Fruit fly (Drosophila melanogaster) whole organism, prepupa: Measurements from ENCODE around the gene CG15047.

Source experiments
- CG16779 ChIP-seq: fragments of 200-800 bp; sonication (Bioruptor generic); optimal IDR thresholded peaks from 3 replicates; lab custom pipeline; 2017; ENCODE audit warnings: missing biosample characterization, mild to moderate bottlenecking, missing genetic modification characterization
- CG8632 ChIP-seq: fragments of 200-800 bp; sonication (Bioruptor generic); optimal IDR thresholded peaks from 3 replicates; lab custom pipeline; 2016; ENCODE audit warnings: missing biosample characterization, missing genetic modification characterization
- Hr39 ChIP-seq: fragments of 200-800 bp; sonication (Bioruptor generic); optimal IDR thresholded peaks from 2 replicates; lab custom pipeline; 2016; ENCODE audit warnings: missing biosample characterization, missing genetic modification characterization
- OdsH ChIP-seq: fragments of 200-800 bp; sonication (Bioruptor generic); optimal IDR thresholded peaks from 3 replicates; lab custom pipeline; 2016; ENCODE audit warnings: missing biosample characterization, missing genetic modification characterization
- Smox ChIP-seq: fragments of 200-800 bp; sonication (Bioruptor generic); optimal IDR thresholded peaks from 3 replicates; lab custom pipeline; 2016; ENCODE audit warnings: missing biosample characterization, missing genetic modification characterization
- Sox102F ChIP-seq: fragments of 200-800 bp; sonication (Bioruptor generic); optimal IDR thresholded peaks from 2 replicates; lab custom pipeline; 2016; ENCODE audit warnings: missing biosample characterization, mild to moderate bottlenecking, missing genetic modification characterization
- Sox14 ChIP-seq: fragments of 200-800 bp; sonication (Bioruptor generic); optimal IDR thresholded peaks from 3 replicates; lab custom pipeline; 2016; ENCODE audit warnings: missing biosample characterization, missing genetic modification characterization
- Sox15 ChIP-seq: fragments of 200-800 bp; sonication (Bioruptor generic); optimal IDR thresholded peaks from 3 replicates; lab custom pipeline; 2016; ENCODE audit warnings: missing biosample characterization, missing genetic modification characterization
- acj6 ChIP-seq: fragments of 200-800 bp; sonication (Bioruptor generic); optimal IDR thresholded peaks from 3 replicates; lab custom pipeline; 2016; ENCODE audit warnings: missing biosample characterization, missing genetic modification characterization
- cyc ChIP-seq: fragments of 200-800 bp; sonication (Bioruptor generic); optimal IDR thresholded peaks from 3 replicates; lab custom pipeline; 2016; ENCODE audit warnings: missing biosample characterization, missing genetic modification characterization
- eg ChIP-seq: fragments of 200-800 bp; sonication (Bioruptor generic); IDR thresholded peaks from 3 replicates; pipeline ENCODE4 v1.3.6; 2022; ENCODE audit warnings: missing biosample characterization, missing genetic modification characterization
- lz ChIP-seq: fragments of 200-800 bp; sonication (Bioruptor generic); optimal IDR thresholded peaks from 3 replicates; lab custom pipeline; 2016; ENCODE audit warnings: missing biosample characterization, missing genetic modification characterization
- ss ChIP-seq, 2 experiments: fragments of 200-800 bp; sonication (Bioruptor generic); optimal IDR thresholded peaks; 2 replicates in 1 of 2; 3 replicates in 1 of 2; lab custom pipeline; 2017 to 2018; ENCODE audit warnings: mild to moderate bottlenecking in 2 of 2, missing biosample characterization in 2 of 2, missing genetic modification characterization in 2 of 2, moderate library complexity in 1 of 2
- vri ChIP-seq: fragments of 200-800 bp; sonication (Bioruptor generic); optimal IDR thresholded peaks from 3 replicates; lab custom pipeline; 2016; ENCODE audit warnings: missing biosample characterization, mild to moderate bottlenecking, missing genetic modification characterization

DNA sequence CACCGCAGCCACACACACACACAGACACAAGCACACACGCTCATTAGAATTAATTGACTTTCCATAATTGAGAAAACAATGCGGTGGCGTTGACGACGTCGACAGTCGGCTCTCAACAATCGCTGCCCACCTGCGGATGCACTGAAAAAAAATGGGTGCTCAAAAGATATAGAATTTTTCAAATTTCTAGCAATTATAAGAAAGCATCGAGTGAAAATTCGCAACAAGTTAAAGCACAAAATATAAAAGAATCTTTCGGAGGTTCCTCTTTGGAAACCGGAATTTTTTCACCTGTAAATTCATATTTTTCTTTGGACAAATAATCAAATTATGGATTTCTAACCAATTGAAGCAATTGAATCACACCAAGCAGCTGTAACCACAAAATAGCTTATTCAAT is 13.4 kb downstream of the CG15047 start:
- TF ChIP-seq Sox102F (no peak), CG16779 (tag; lab: Kevin White, UChicago) (no peak), Hr39 (GFP tag; lab: Kevin White, UChicago) (peak; percentile 37), vri (GFP tag; lab: Kevin White, UChicago) (no peak), acj6 (peak; percentile 23), CG8632 (GFP tag; lab: Kevin White, UChicago) (peak; percentile 3), OdsH (GFP tag; lab: Kevin White, UChicago) (peak; percentile 49), Sox15 (GFP tag; lab: Kevin White, UChicago) (no peak), ss (GFP tag; optimal IDR thresholded peaks at IDR 0.05; lab: Kevin White, UChicago) (no peak), Sox14 (GFP tag; lab: Kevin White, UChicago) (peak; percentile 28), lz (peak; percentile 21), cyc (GFP tag; lab: Kevin White, UChicago) (peak; percentile 29), Smox (peak; percentile 20), eg (GFP tag; lab: Robert Waterston, UW) (peak; percentile 82)
